Worm (Caenorhabditis elegans): ENCODE results near the gene ipla-7.

- TF ChIP-seq fkh-10 (GFP tag; optimal IDR thresholded peaks at IDR 0.05) (no peak), ztf-4 (tag; optimal IDR thresholded peaks at IDR 0.05) (no peak), fos-1 (tag; optimal IDR thresholded peaks at IDR 0.05) (no peak), eor-1 (tag; optimal IDR thresholded peaks at IDR 0.05) (no peak), snpc-4 (tag; optimal IDR thresholded peaks at IDR 0.05) (no peak), nhr-11 (tag; optimal IDR thresholded peaks at IDR 0.05) (no peak), nhr-67 (tag; optimal IDR thresholded peaks at IDR 0.05) (no peak), nhr-77 (tag; optimal IDR thresholded peaks at IDR 0.05) (no peak), ZK546.5 (tag; optimal IDR thresholded peaks at IDR 0.05) (no peak), pqm-1 (tag; optimal IDR thresholded peaks at IDR 0.05) (no peak), pha-4 (tag; optimal IDR thresholded peaks at IDR 0.05) (no peak), elt-3 (tag; optimal IDR thresholded peaks at IDR 0.05) (no peak), unc-39 (tag; optimal IDR thresholded peaks at IDR 0.05) (no peak)
Observed at ce11 chrIV:10016977-10017376, 45.7 kb downstream of the ipla-7 start, which contains the start of gene ent-7.
